Fruit fly (Drosophila melanogaster) whole organism, wandering third instar larva: ENCODE data around the gene CG43693.

Source experiments
- Abd-B ChIP-seq: fragments of >200 bp; optimal IDR thresholded peaks from 2 replicates; lab custom pipeline; 2017; ENCODE audit warnings: missing biosample characterization, missing genetic modification characterization
- CG32264 ChIP-seq: fragments of 200-800 bp; sonication (Bioruptor generic); optimal IDR thresholded peaks from 2 replicates; lab custom pipeline; 2016; ENCODE audit warnings: missing biosample characterization, missing genetic modification characterization
- CG9705 ChIP-seq: fragments of 200-800 bp; sonication (Bioruptor generic); optimal IDR thresholded peaks from 2 replicates; lab custom pipeline; 2018; ENCODE audit warnings: missing biosample characterization, mild to moderate bottlenecking, missing genetic modification characterization
- CrebA ChIP-seq: fragments of 200-800 bp; sonication (Bioruptor generic); optimal IDR thresholded peaks from 2 replicates; lab custom pipeline; 2016; ENCODE audit warnings: missing biosample characterization, mild to moderate bottlenecking, missing genetic modification characterization, borderline replicate concordance
- Dfd ChIP-seq: fragments of >200 bp; optimal IDR thresholded peaks from 2 replicates; lab custom pipeline; 2017; ENCODE audit warnings: missing biosample characterization, missing genetic modification characterization
- Dif ChIP-seq: fragments of 200-275, 200-300 bp; sonication (Bioruptor generic); optimal IDR thresholded peaks from 2 replicates; lab custom pipeline; 2018; ENCODE audit warnings: missing biosample characterization, missing genetic modification characterization; ENCODE audit not compliant: partially characterized antibody
- GATAd ChIP-seq: sonication (Bioruptor generic); optimal IDR thresholded peaks from 2 replicates; lab custom pipeline; 2016; ENCODE audit warnings: missing biosample characterization, missing genetic modification characterization
- Hnf4 ChIP-seq: fragments of 200-800 bp; sonication (Bioruptor generic); optimal IDR thresholded peaks from 2 replicates; lab custom pipeline; 2016; ENCODE audit warnings: missing biosample characterization, mild to moderate bottlenecking, missing genetic modification characterization
- Hr78 ChIP-seq: fragments of >200 bp; optimal IDR thresholded peaks from 2 replicates; lab custom pipeline; 2017; ENCODE audit warnings: missing biosample characterization, missing genetic modification characterization
- Hr83 ChIP-seq: fragments of 200-300 bp; sonication (Bioruptor generic); optimal IDR thresholded peaks from 2 replicates; lab custom pipeline; 2016; ENCODE audit warnings: missing biosample characterization, mild to moderate bottlenecking, missing genetic modification characterization, moderate library complexity; ENCODE audit not compliant: poor library complexity, severe bottlenecking
- Jra ChIP-seq: sonication (Bioruptor generic); optimal IDR thresholded peaks from 2 replicates; lab custom pipeline; 2016; ENCODE audit warnings: missing biosample characterization, missing genetic modification characterization
- Mio ChIP-seq: sonication (Bioruptor generic); optimal IDR thresholded peaks from 2 replicates; lab custom pipeline; 2016; ENCODE audit warnings: missing biosample characterization, missing genetic modification characterization
- Myc ChIP-seq: fragments of >200 bp; optimal IDR thresholded peaks from 2 replicates; lab custom pipeline; 2017
- N ChIP-seq: fragments of >200 bp; optimal IDR thresholded peaks from 2 replicates; lab custom pipeline; 2018; ENCODE audit warnings: missing biosample characterization, missing external identifiers, missing genetic modification characterization
- OdsH ChIP-seq: fragments of 200-800 bp; sonication (Bioruptor generic); optimal IDR thresholded peaks from 2 replicates; lab custom pipeline; 2016; ENCODE audit warnings: missing biosample characterization, mild to moderate bottlenecking, missing genetic modification characterization
- Rel ChIP-seq, 2 experiments: fragments of 200-800 bp; sonication (Bioruptor generic) in 1 of 2; optimal IDR thresholded peaks; 2 replicates in 1 of 2; 3 replicates in 1 of 2; lab custom pipeline; 2016 to 2019; ENCODE audit warnings: mild to moderate bottlenecking in 2 of 2, missing biosample characterization in 2 of 2, missing genetic modification characterization in 2 of 2, moderate library complexity in 1 of 2
- Sp1 ChIP-seq: fragments of 200-800 bp; sonication (Bioruptor generic); optimal IDR thresholded peaks from 3 replicates; lab custom pipeline; 2019; ENCODE audit warnings: missing biosample characterization, mild to moderate bottlenecking, missing genetic modification characterization, moderate library complexity
- br ChIP-seq: fragments of 200-800 bp; sonication (Bioruptor generic); optimal IDR thresholded peaks from 2 replicates; lab custom pipeline; 2016; ENCODE audit warnings: missing biosample characterization, missing genetic modification characterization
- dmrt93B ChIP-seq: fragments of 200-800 bp; sonication (Bioruptor generic); optimal IDR thresholded peaks from 2 replicates; lab custom pipeline; 2018; ENCODE audit warnings: missing biosample characterization, mild to moderate bottlenecking, missing genetic modification characterization
- dsf ChIP-seq: sonication (Bioruptor generic); optimal IDR thresholded peaks from 2 replicates; lab custom pipeline; 2016; ENCODE audit warnings: missing biosample characterization, missing genetic modification characterization, borderline replicate concordance
- ey ChIP-seq: fragments of 200-800 bp; sonication (Bioruptor generic); optimal IDR thresholded peaks from 2 replicates; lab custom pipeline; 2016; ENCODE audit warnings: missing biosample characterization, missing genetic modification characterization
- fru ChIP-seq: fragments of 200-800 bp; sonication (Bioruptor generic); optimal IDR thresholded peaks from 3 replicates; lab custom pipeline; 2016; ENCODE audit warnings: missing biosample characterization, mild to moderate bottlenecking, missing genetic modification characterization
- h ChIP-seq: fragments of 200-800 bp; sonication (Bioruptor generic); optimal IDR thresholded peaks from 3 replicates; lab custom pipeline; 2016; ENCODE audit warnings: missing biosample characterization, mild to moderate bottlenecking, missing genetic modification characterization
- jim ChIP-seq: fragments of 175-275, 200-325 bp; sonication (Bioruptor generic); optimal IDR thresholded peaks from 2 replicates; lab custom pipeline; 2016; ENCODE audit warnings: missing biosample characterization, mild to moderate bottlenecking, missing genetic modification characterization
- lola ChIP-seq: fragments of >200 bp; optimal IDR thresholded peaks from 2 replicates; lab custom pipeline; 2017; ENCODE audit warnings: missing biosample characterization, missing genetic modification characterization
- pan ChIP-seq: fragments of >200 bp; optimal IDR thresholded peaks from 2 replicates; lab custom pipeline; 2017
- psq ChIP-seq: fragments of 200-800 bp; sonication (Bioruptor generic); optimal IDR thresholded peaks from 3 replicates; lab custom pipeline; 2017; ENCODE audit warnings: missing biosample characterization, mild to moderate bottlenecking, missing genetic modification characterization, moderate library complexity
- rgr ChIP-seq: fragments of 200-800 bp; sonication (Bioruptor generic); optimal IDR thresholded peaks from 3 replicates; lab custom pipeline; 2016; ENCODE audit warnings: missing biosample characterization, mild to moderate bottlenecking, missing genetic modification characterization
- sage ChIP-seq: fragments of 200-800 bp; sonication (Bioruptor generic); optimal IDR thresholded peaks from 2 replicates; lab custom pipeline; 2016; ENCODE audit warnings: missing biosample characterization, mild to moderate bottlenecking, missing genetic modification characterization
- sv ChIP-seq: fragments of 200-800 bp; sonication (Bioruptor generic); optimal IDR thresholded peaks from 3 replicates; lab custom pipeline; 2016; ENCODE audit warnings: missing biosample characterization, missing genetic modification characterization
- tai ChIP-seq: sonication (Bioruptor generic); optimal IDR thresholded peaks from 2 replicates; lab custom pipeline; 2016; ENCODE audit warnings: missing biosample characterization, missing genetic modification characterization
- woc ChIP-seq: sonication (Bioruptor generic); optimal IDR thresholded peaks from 2 replicates; lab custom pipeline; 2016; ENCODE audit warnings: missing biosample characterization, mild to moderate bottlenecking, missing genetic modification characterization

CG43693 gene

dm6 chr3L:11003980-11004379 lies 47.2 kb downstream of the CG43693 start:
- TF ChIP-seq CG9705 (GFP tag; lab: Kevin White, UChicago): no peak
- no peak for TF ChIP-seq Jra (GFP tag; lab: Kevin White, UChicago)
- no peak for TF ChIP-seq sage (GFP tag; lab: Kevin White, UChicago)
- TF ChIP-seq fru (GFP tag; lab: Kevin White, UChicago): no peak
- TF ChIP-seq Hr78: no peak
- no peak for TF ChIP-seq lola (GFP tag; lab: Kevin White, UChicago)
- TF ChIP-seq N (GFP tag; lab: Kevin White, UChicago): no peak

dm6 chr3L:11002923-11003322 lies 48.2 kb downstream of the CG43693 start:
- TF ChIP-seq jim (GFP tag; lab: Kevin White, UChicago): no peak
- TF ChIP-seq Rel (GFP tag; optimal IDR thresholded peaks at IDR 0.05; lab: Kevin White, UChicago): no peak
- no peak for TF ChIP-seq Rel (tag; optimal IDR thresholded peaks at IDR 0.05; lab: Kevin White, UChicago)
- no peak for TF ChIP-seq br (GFP tag; lab: Kevin White, UChicago)
- no peak for TF ChIP-seq Abd-B (GFP tag; lab: Kevin White, UChicago)
- TF ChIP-seq GATAd (GFP tag; lab: Kevin White, UChicago): no peak
- no peak for TF ChIP-seq Dfd (GFP tag; lab: Kevin White, UChicago)
- no peak for TF ChIP-seq Myc (lab: Kevin White, UChicago)
- no peak for TF ChIP-seq Sp1 (GFP tag; lab: Kevin White, UChicago)
- TF ChIP-seq OdsH: no peak
- TF ChIP-seq CG9705 (GFP tag; lab: Kevin White, UChicago): no peak
- TF ChIP-seq psq: no peak
- no peak for TF ChIP-seq Hr83 (GFP tag; lab: Kevin White, UChicago)
- TF ChIP-seq woc: no peak
- TF ChIP-seq h (GFP tag; lab: Kevin White, UChicago): no peak
- no peak for TF ChIP-seq pan (lab: Kevin White, UChicago)
- no peak for TF ChIP-seq ey (GFP tag; lab: Kevin White, UChicago)
- TF ChIP-seq Dif (GFP tag; lab: Kevin White, UChicago): no peak

- TF ChIP-seq ey (GFP tag; lab: Kevin White, UChicago): no peak
- TF ChIP-seq rgr (GFP tag; lab: Kevin White, UChicago): no peak
- no peak for TF ChIP-seq Rel (GFP tag; optimal IDR thresholded peaks at IDR 0.05; lab: Kevin White, UChicago)
- no peak for TF ChIP-seq Rel (tag; optimal IDR thresholded peaks at IDR 0.05; lab: Kevin White, UChicago)
- no peak for TF ChIP-seq CG32264
- TF ChIP-seq Mio: no peak
- TF ChIP-seq Myc (lab: Kevin White, UChicago): no peak
- TF ChIP-seq CrebA (GFP tag; lab: Kevin White, UChicago): no peak
- no peak for TF ChIP-seq fru (GFP tag; lab: Kevin White, UChicago)
- TF ChIP-seq Jra (GFP tag; lab: Kevin White, UChicago): no peak
- TF ChIP-seq br (GFP tag; lab: Kevin White, UChicago): no peak
- TF ChIP-seq psq: no peak
- no peak for TF ChIP-seq dsf (GFP tag; lab: Kevin White, UChicago)
- no peak for TF ChIP-seq Dif (GFP tag; lab: Kevin White, UChicago)
- TF ChIP-seq Hr83 (GFP tag; lab: Kevin White, UChicago): no peak
- TF ChIP-seq tai (GFP tag; lab: Kevin White, UChicago): no peak
These were observed 49.5 kb downstream of the CG43693 start for dm6 chr3L:11001719-11002118.

- TF ChIP-seq CG32264 (no peak), dmrt93B (GFP tag; lab: Kevin White, UChicago) (no peak), ey (GFP tag; lab: Kevin White, UChicago) (no peak), Dif (GFP tag; lab: Kevin White, UChicago) (no peak), Hnf4 (no peak), CrebA (GFP tag; lab: Kevin White, UChicago) (no peak), GATAd (GFP tag; lab: Kevin White, UChicago) (no peak), sv (GFP tag; lab: Kevin White, UChicago) (no peak), fru (GFP tag; lab: Kevin White, UChicago) (no peak), Dfd (GFP tag; lab: Kevin White, UChicago) (no peak), N (GFP tag; lab: Kevin White, UChicago) (no peak), psq (no peak)
These were observed 51.6 kb downstream of the CG43693 start for dm6 chr3L:10999558-10999957.
